Fruit fly (Drosophila melanogaster): ENCODE results near the gene CG42713.
A peak's percentile ranks its signal among the peaks of the same experiment; 100 is the strongest.

CG42713 gene

DNA sequence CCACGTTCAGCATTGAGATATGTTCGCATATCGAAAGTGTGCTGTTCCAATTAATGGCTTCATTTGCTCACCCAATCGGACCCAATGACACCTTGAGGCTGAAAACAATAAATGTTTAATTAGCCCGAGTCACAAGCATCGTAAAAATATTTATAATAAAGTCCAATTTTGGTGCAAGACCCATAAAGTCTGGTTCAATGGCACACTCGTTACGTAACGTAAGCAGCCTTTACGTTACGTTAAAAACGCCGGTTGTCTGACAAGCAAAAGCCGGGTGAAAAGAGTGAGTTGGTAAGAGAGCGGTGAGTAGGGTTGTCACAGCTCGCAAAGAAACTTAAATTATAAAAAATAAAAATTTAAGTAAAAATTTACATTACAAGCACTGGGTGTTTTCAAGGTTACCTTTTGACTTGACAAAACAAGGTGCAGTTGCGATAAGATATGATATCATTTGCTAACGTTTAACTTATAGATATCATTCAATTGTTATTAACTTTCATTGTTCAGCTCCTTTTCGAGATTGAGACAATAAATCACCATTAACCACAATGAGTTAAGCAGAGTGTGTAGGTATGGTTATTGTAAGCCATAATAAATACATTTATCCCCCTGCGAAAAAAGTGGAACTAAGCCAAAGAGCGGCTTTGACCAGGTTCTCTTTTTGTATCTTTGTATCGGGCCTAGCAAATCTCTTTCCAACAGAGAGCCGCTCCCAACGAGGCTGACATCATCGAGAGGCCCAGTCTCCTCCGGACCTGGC lies 6.9 kb downstream of the CG42713 start (continued):
- TF ChIP-seq croc (GFP tag; conservative IDR thresholded peaks at IDR 0.05): no peak
- peak; percentile 68 for TF ChIP-seq CG17361 (GFP tag; IDR thresholded peaks at IDR 0.05)
- peak; percentile 42 to 66 for TF ChIP-seq bsh (GFP tag; optimal IDR thresholded peaks at IDR 0.05)
- TF ChIP-seq CG11398 (GFP tag; optimal IDR thresholded peaks at IDR 0.05): no peak
- TF ChIP-seq Chrac-16 (GFP tag; optimal IDR thresholded peaks at IDR 0.05): peak; percentile 18
- TF ChIP-seq Trl (optimal IDR thresholded peaks at IDR 0.05): peak; percentile 68 to 72
- no peak for TF ChIP-seq Trl (GFP tag; optimal IDR thresholded peaks at IDR 0.05)
- TF ChIP-seq kay (GFP tag; optimal IDR thresholded peaks at IDR 0.05): no peak
- TF ChIP-seq D19B (GFP tag; optimal IDR thresholded peaks at IDR 0.05): peak; percentile 25
- TF ChIP-seq slbo (GFP tag; IDR thresholded peaks at IDR 0.05): peak; percentile 42; the same call in 1 of the 2 replicates
- no peak for TF ChIP-seq dm (GFP tag; optimal IDR thresholded peaks at IDR 0.05)
- TF ChIP-seq NC2β (GFP tag; optimal IDR thresholded peaks at IDR 0.05): no peak
- TF ChIP-seq gem (tag; optimal IDR thresholded peaks at IDR 0.05): peak; percentile 78
- no peak for TF ChIP-seq CG31365 (tag; optimal IDR thresholded peaks at IDR 0.05)
- TF ChIP-seq unc-4 (GFP tag; IDR thresholded peaks at IDR 0.05; ENCODE audit: partially characterized antibody): no peak
- no peak for TF ChIP-seq CG31388 (GFP tag; optimal IDR thresholded peaks at IDR 0.05)
- TF ChIP-seq stwl (tag; optimal IDR thresholded peaks at IDR 0.05): no peak
- TF ChIP-seq zen (tag; optimal IDR thresholded peaks at IDR 0.05): no peak
- no peak for TF ChIP-seq CG10565 (GFP tag; optimal IDR thresholded peaks at IDR 0.05)
- no peak for TF ChIP-seq gcm2 (GFP tag; optimal IDR thresholded peaks at IDR 0.05)
- TF ChIP-seq E2f1 (GFP tag; IDR thresholded peaks at IDR 0.05): no peak
- TF ChIP-seq sens (GFP tag): peak; percentile 80

DNA sequence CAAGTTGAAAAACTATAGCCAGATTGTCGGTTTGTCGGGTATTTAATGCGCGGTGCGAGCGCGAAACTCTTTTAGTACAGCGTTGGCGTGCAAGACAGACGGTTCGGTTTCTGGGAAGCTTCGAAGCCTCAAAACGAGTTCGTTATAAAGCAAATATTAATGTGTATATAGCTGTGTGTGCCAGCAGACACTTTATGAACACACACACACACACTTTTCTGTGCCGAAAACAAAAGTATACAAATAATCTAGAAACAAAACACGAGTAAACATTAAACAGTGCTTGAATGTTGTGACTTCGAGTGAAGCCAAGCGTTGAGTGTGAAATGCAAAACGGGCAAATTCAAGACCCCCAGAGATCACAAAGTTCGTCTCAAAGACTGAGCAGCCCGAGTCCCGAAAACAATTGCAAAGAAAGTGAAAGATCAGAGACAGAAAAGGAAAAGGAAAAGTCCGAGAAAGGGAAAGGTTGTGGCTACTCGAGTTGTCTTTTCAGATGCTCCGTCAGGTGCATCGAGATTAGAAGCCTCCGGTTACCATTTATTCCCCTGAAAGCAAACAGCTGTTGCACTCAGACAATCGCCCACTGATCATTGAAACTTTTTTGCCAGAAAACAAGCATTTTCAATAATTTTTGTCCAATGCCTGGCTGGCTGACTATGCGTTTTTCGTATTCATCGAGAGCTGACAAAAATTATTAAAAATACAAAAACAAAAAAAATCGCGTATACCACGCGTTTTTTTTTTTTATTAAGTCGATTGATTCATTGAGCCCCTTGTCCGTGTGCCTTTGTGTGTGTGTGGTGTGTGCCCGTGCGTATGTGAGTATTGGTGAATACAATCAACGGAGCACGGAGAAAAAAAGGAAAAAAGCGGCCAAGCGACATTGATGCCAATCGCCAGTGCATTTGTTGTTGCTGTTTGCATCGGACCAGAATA lies 7.7 kb downstream of the CG42713 start, which contains the start of gene CG34398:
Gene CG34398 (plus strand): TSS at position 73 of the 939 bp plus-strand sequence.
- TF ChIP-seq CG11093 (GFP tag; IDR thresholded peaks at IDR 0.05): no peak
- no peak for TF ChIP-seq disco-r (GFP tag; optimal IDR thresholded peaks at IDR 0.05)
- no peak for TF ChIP-seq Awh (GFP tag; IDR thresholded peaks at IDR 0.05)
- peak; percentile 55 for TF ChIP-seq sens (GFP tag)
- TF ChIP-seq Taf1 (GFP tag; IDR thresholded peaks at IDR 0.05): no peak
- TF ChIP-seq D19B (GFP tag; optimal IDR thresholded peaks at IDR 0.05): no peak
- peak; percentile 35 for TF ChIP-seq nom (GFP tag; optimal IDR thresholded peaks at IDR 0.05)
- peak; percentile 45 for TF ChIP-seq Drgx (GFP tag; IDR thresholded peaks at IDR 0.05)
- TF ChIP-seq CG12769 (tag; optimal IDR thresholded peaks at IDR 0.05): peak; percentile 3
- TF ChIP-seq CoRest (tag; optimal IDR thresholded peaks at IDR 0.05): no peak
- no peak for TF ChIP-seq CG13123 (GFP tag; optimal IDR thresholded peaks at IDR 0.05)
- TF ChIP-seq schlank (tag; optimal IDR thresholded peaks at IDR 0.05): no peak
- TF ChIP-seq Oaz (GFP tag; IDR thresholded peaks at IDR 0.05): no peak
- TF ChIP-seq CG7786 (GFP tag; optimal IDR thresholded peaks at IDR 0.05): no peak
- no peak for TF ChIP-seq h (optimal IDR thresholded peaks at IDR 0.05)
- no peak for TF ChIP-seq CG10565 (GFP tag; optimal IDR thresholded peaks at IDR 0.05)
- TF ChIP-seq croc (GFP tag; conservative IDR thresholded peaks at IDR 0.05): no peak
- TF ChIP-seq ci (GFP tag; IDR thresholded peaks at IDR 0.05): peak; percentile 24; the same call in 1 of the 3 replicates
- no peak for TF ChIP-seq CG30020 (tag; optimal IDR thresholded peaks at IDR 0.05)
- no peak for TF ChIP-seq inv (GFP tag; IDR thresholded peaks at IDR 0.05; ENCODE audit: partially characterized antibody)
- peak; percentile 2 for TF ChIP-seq CG6813 (GFP tag; optimal IDR thresholded peaks at IDR 0.05)
- TF ChIP-seq ATbp (GFP tag; optimal IDR thresholded peaks at IDR 0.05): peak; percentile 10
- TF ChIP-seq CG2889 (GFP tag; IDR thresholded peaks at IDR 0.05): no peak
- TF ChIP-seq wor (GFP tag; IDR thresholded peaks at IDR 0.05): no peak
- 0 out of 2 replicates have a peak, but pooled peaks have one; percentile 9 for TF ChIP-seq toy (GFP tag; IDR thresholded peaks at IDR 0.05)
- no peak for TF ChIP-seq CG43689 (GFP tag; IDR thresholded peaks at IDR 0.05)
- peak; percentile 61; the same call in 2 of the 3 replicates for TF ChIP-seq sr (GFP tag; IDR thresholded peaks at IDR 0.05)
- peak; percentile 38; the same call in 1 of the 2 replicates for TF ChIP-seq CG13287 (GFP tag; IDR thresholded peaks at IDR 0.05; ENCODE audit: partially characterized antibody)
- TF ChIP-seq eve (GFP tag; optimal IDR thresholded peaks at IDR 0.05): no peak
- TF ChIP-seq Fer1 (GFP tag; optimal IDR thresholded peaks at IDR 0.05): no peak

Measured in whole organism, embryonic.